Worm (Caenorhabditis elegans): ENCODE results near the gene F07C3.9.

DNA sequence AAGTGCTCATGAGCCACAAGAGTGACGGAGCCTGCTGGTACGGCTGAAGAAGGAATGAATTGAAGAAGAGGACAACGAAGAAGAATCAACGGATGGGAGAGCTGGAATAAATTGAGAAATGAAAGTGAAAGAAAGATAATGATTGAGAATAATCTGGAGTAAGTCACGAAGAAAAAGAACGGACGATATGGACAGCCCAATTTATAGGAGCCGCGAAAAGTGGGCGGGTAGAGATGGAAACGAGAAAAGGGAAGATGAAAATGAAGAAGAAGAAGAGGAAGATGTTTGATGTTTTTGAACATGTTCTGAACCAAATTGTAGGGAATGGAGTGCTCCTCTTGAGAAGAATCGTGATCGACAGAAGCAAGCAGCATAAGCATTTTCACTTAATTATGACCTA, 12.0 kb upstream of the F07C3.9 start, which contains the start of gene slc-17.7:
- TF ChIP-seq nhr-90 (tag; optimal IDR thresholded peaks at IDR 0.05; ENCODE audit: poor library complexity) (no peak), lin-13 (GFP tag; optimal IDR thresholded peaks at IDR 0.05) (no peak), egl-27 (tag; optimal IDR thresholded peaks at IDR 0.05) (no peak), nhr-28 (tag; optimal IDR thresholded peaks at IDR 0.05) (no peak), ama-1 (optimal IDR thresholded peaks at IDR 0.05) (no peak), skn-1 (tag; optimal IDR thresholded peaks at IDR 0.05) (no peak), pag-3 (tag; optimal IDR thresholded peaks at IDR 0.05; ENCODE audit: borderline replicate concordance, insufficient read depth) (no peak), mdl-1 (tag; optimal IDR thresholded peaks at IDR 0.05) (no peak), fos-1 (tag; optimal IDR thresholded peaks at IDR 0.05) (no peak), C04F5.9 (tag; optimal IDR thresholded peaks at IDR 0.05) (no peak)
